Worm (Caenorhabditis elegans): ENCODE results near the gene T24H10.5.

DNA sequence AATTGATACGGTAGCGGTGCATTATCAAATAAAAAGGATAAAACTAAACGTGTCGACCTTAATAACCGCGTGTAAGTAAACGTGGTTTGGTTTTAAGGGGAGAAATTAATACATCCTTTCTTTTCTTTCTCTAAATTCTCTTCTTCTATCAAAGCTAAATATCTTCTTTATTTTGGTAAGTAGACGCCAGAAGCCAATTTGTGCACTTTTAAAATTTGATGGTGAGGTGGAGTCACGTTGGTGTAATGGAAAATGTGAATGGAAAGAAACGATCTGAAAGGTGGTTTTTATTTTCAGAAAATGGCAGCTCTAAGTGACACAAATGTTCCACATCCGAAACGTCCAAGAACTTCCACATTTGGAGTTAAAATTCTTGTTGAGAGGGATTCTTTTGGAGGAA lies at the start of gene T24H10.5:
- TF ChIP-seq ceh-8 (GFP tag; optimal IDR thresholded peaks at IDR 0.05) (no peak), hlh-4 (tag; optimal IDR thresholded peaks at IDR 0.05) (no peak), sox-4 (tag; optimal IDR thresholded peaks at IDR 0.05) (no peak), egl-13 (tag; optimal IDR thresholded peaks at IDR 0.05) (no peak), snu-23 (GFP tag; optimal IDR thresholded peaks at IDR 0.05) (no peak), nhr-90 (tag; optimal IDR thresholded peaks at IDR 0.05; ENCODE audit: poor library complexity) (no peak), ceh-88 (GFP tag; IDR thresholded peaks at IDR 0.05) (no peak), isw-1 (GFP tag; IDR thresholded peaks at IDR 0.05) (no peak)

Measured in whole organism, L1 larva.